Worm (Caenorhabditis elegans) whole organism, early embryonic: ENCODE measurements around the gene str-10.

Experiments
- ceh-36 ChIP-seq: sonication (generic microtip); optimal IDR thresholded peaks from 2 replicates; lab custom pipeline; 2016; ENCODE audit warnings: missing genetic modification characterization, inconsistent platforms, missing compliant biosample characterization
- sea-1 ChIP-seq: fragments of 200-800 bp; sonication (Bioruptor generic); conservative IDR thresholded peaks from 2 replicates; pipeline ENCODE4 v1.3.6; 2022; ENCODE audit warnings: missing genetic modification characterization, missing compliant biosample characterization

- TF ChIP-seq sea-1 (no peak), ceh-36 (tag; lab: Kevin White, UChicago) (no peak)
These were observed 1.8 kb downstream of the str-10 start, which contains the start of gene R03G8.1 for ce11 chrX:13084273-13084672.
